Worm (Caenorhabditis elegans) whole organism, late embryonic: ENCODE data around the gene C45G9.11.

Experiments
- C08G9.2 ChIP-seq: sonication (generic microtip); optimal IDR thresholded peaks from 2 replicates; lab custom pipeline; 2016; ENCODE audit warnings: mild to moderate bottlenecking, missing genetic modification characterization, moderate library complexity, missing compliant biosample characterization
- K02D7.2 ChIP-seq: sonication (generic microtip); optimal IDR thresholded peaks from 2 replicates; lab custom pipeline; 2017; ENCODE audit warnings: mild to moderate bottlenecking, missing genetic modification characterization, missing compliant biosample characterization
- K09A11.1 ChIP-seq: sonication (generic microtip); optimal IDR thresholded peaks from 2 replicates; lab custom pipeline; 2017; ENCODE audit warnings: antibody characterized with exemption, mild to moderate bottlenecking, missing genetic modification characterization, missing compliant biosample characterization; ENCODE audit not compliant: insufficient read depth
- T23F11.4 ChIP-seq: fragments of 200-800 bp; sonication (Bioruptor generic); optimal IDR thresholded peaks from 2 replicates; lab custom pipeline; 2018; ENCODE audit warnings: mild to moderate bottlenecking, missing genetic modification characterization, missing compliant biosample characterization
- ahr-1 ChIP-seq: sonication (generic microtip); optimal IDR thresholded peaks from 2 replicates; lab custom pipeline; 2016; ENCODE audit warnings: missing genetic modification characterization, missing compliant biosample characterization
- ama-1 ChIP-seq: fragments of 150-350 bp; optimal IDR thresholded peaks from 2 replicates; lab custom pipeline; 2014
- ceh-14 ChIP-seq: sonication (generic microtip); optimal IDR thresholded peaks from 2 replicates; lab custom pipeline; 2016; ENCODE audit warnings: missing genotype, missing genetic modification characterization, missing compliant biosample characterization
- ceh-18 ChIP-seq: sonication (generic microtip); optimal IDR thresholded peaks from 2 replicates; lab custom pipeline; 2016; ENCODE audit warnings: missing genetic modification characterization, missing compliant biosample characterization
- ceh-19 ChIP-seq: fragments of 200-800 bp; sonication (Bioruptor generic); optimal IDR thresholded peaks from 2 replicates; lab custom pipeline; 2018; ENCODE audit warnings: mild to moderate bottlenecking, missing genetic modification characterization, missing compliant biosample characterization
- ceh-2 ChIP-seq: sonication (generic microtip); optimal IDR thresholded peaks from 2 replicates; lab custom pipeline; 2016; ENCODE audit warnings: missing genotype, missing genetic modification characterization, missing compliant biosample characterization
- ceh-24 ChIP-seq: sonication (generic microtip); optimal IDR thresholded peaks from 2 replicates; lab custom pipeline; 2016; ENCODE audit warnings: mild to moderate bottlenecking, missing genetic modification characterization, missing compliant biosample characterization
- ceh-30 ChIP-seq: fragments of 150-350 bp; optimal IDR thresholded peaks from 2 replicates; lab custom pipeline; 2014; ENCODE audit warnings: missing biosample characterization, missing genetic modification characterization
- ceh-31 ChIP-seq: sonication (generic microtip); optimal IDR thresholded peaks from 2 replicates; lab custom pipeline; 2016; ENCODE audit warnings: missing genetic modification characterization, missing compliant biosample characterization
- ceh-34 ChIP-seq: sonication (generic microtip); optimal IDR thresholded peaks from 2 replicates; lab custom pipeline; 2016; ENCODE audit warnings: mild to moderate bottlenecking, missing genetic modification characterization, missing compliant biosample characterization
- ceh-48 ChIP-seq: sonication (generic microtip); optimal IDR thresholded peaks from 2 replicates; lab custom pipeline; 2016; ENCODE audit warnings: missing genetic modification characterization, inconsistent platforms, missing compliant biosample characterization
- che-1 ChIP-seq: sonication (generic microtip); optimal IDR thresholded peaks from 2 replicates; lab custom pipeline; 2016; ENCODE audit warnings: mild to moderate bottlenecking, missing genetic modification characterization, missing compliant biosample characterization
- dmd-4 ChIP-seq: sonication (generic microtip); optimal IDR thresholded peaks from 2 replicates; lab custom pipeline; 2016; ENCODE audit warnings: borderline replicate concordance, missing genetic modification characterization, missing compliant biosample characterization
- elt-2 ChIP-seq: sonication (generic microtip); optimal IDR thresholded peaks from 2 replicates; lab custom pipeline; 2016; ENCODE audit warnings: missing genetic modification reagents, missing genetic modification characterization, missing compliant biosample characterization
- elt-4 ChIP-seq: sonication (generic microtip); optimal IDR thresholded peaks from 2 replicates; lab custom pipeline; 2016; ENCODE audit warnings: missing genetic modification characterization, missing compliant biosample characterization
- fax-1 ChIP-seq: sonication (generic microtip); optimal IDR thresholded peaks from 2 replicates; lab custom pipeline; 2016; ENCODE audit warnings: missing genotype, missing genetic modification characterization, missing compliant biosample characterization
- fkh-6 ChIP-seq: sonication (generic microtip); optimal IDR thresholded peaks from 2 replicates; lab custom pipeline; 2016; ENCODE audit warnings: missing genetic modification characterization, missing compliant biosample characterization
- gmeb-2 ChIP-seq: sonication (generic microtip); optimal IDR thresholded peaks from 2 replicates; lab custom pipeline; 2016; ENCODE audit warnings: missing genetic modification characterization, inconsistent platforms, missing compliant biosample characterization
- hlh-13 ChIP-seq: fragments of 200-800 bp; sonication (Bioruptor generic); optimal IDR thresholded peaks from 2 replicates; lab custom pipeline; 2018; ENCODE audit warnings: mild to moderate bottlenecking, missing genetic modification characterization, missing compliant biosample characterization
- hlh-15 ChIP-seq: sonication (generic microtip); optimal IDR thresholded peaks from 2 replicates; lab custom pipeline; 2016; ENCODE audit warnings: missing genetic modification characterization, missing compliant biosample characterization
- hlh-6 ChIP-seq: sonication (generic microtip); optimal IDR thresholded peaks from 2 replicates; lab custom pipeline; 2016; ENCODE audit warnings: missing genotype, missing genetic modification characterization, missing compliant biosample characterization
- lim-6 ChIP-seq: sonication (generic microtip); optimal IDR thresholded peaks from 2 replicates; lab custom pipeline; 2016; ENCODE audit warnings: missing genetic modification characterization, missing compliant biosample characterization
- lin-11 ChIP-seq: fragments of 200-800 bp; sonication (Bioruptor generic); optimal IDR thresholded peaks from 2 replicates; lab custom pipeline; 2018; ENCODE audit warnings: mild to moderate bottlenecking, missing genetic modification characterization, missing compliant biosample characterization
- mec-3 ChIP-seq: sonication (generic microtip); optimal IDR thresholded peaks from 2 replicates; lab custom pipeline; 2016; ENCODE audit warnings: borderline replicate concordance, missing genetic modification characterization, missing compliant biosample characterization
- nfya-1 ChIP-seq: sonication (generic microtip); optimal IDR thresholded peaks from 2 replicates; lab custom pipeline; 2017; ENCODE audit warnings: missing genetic modification characterization, mild to moderate bottlenecking, missing compliant biosample characterization, antibody characterized with exemption, moderate library complexity
- nhr-11 ChIP-seq: fragments of 150-350 bp; optimal IDR thresholded peaks from 2 replicates; lab custom pipeline; 2014; ENCODE audit warnings: missing biosample characterization, missing genetic modification characterization
- npax-4 ChIP-seq: sonication (generic microtip); optimal IDR thresholded peaks from 2 replicates; lab custom pipeline; 2016; ENCODE audit warnings: missing genetic modification characterization, missing compliant biosample characterization
- odd-2 ChIP-seq: sonication (generic microtip); optimal IDR thresholded peaks from 2 replicates; lab custom pipeline; 2017; ENCODE audit warnings: antibody characterized with exemption, mild to moderate bottlenecking, missing genetic modification characterization, missing compliant biosample characterization
- pat-9 ChIP-seq: fragments of 200-800 bp; sonication (Bioruptor generic); optimal IDR thresholded peaks from 2 replicates; lab custom pipeline; 2018; ENCODE audit warnings: mild to moderate bottlenecking, missing genetic modification characterization, moderate library complexity, missing compliant biosample characterization
- pha-2 ChIP-seq: sonication (generic microtip); optimal IDR thresholded peaks from 2 replicates; lab custom pipeline; 2017; ENCODE audit warnings: mild to moderate bottlenecking, missing genetic modification characterization, missing compliant biosample characterization
- pha-4 ChIP-seq: fragments of 150-350 bp; optimal IDR thresholded peaks from 2 replicates; lab custom pipeline; 2018; ENCODE audit warnings: missing biosample characterization, missing genetic modification reagents, missing genetic modification characterization
- pqm-1 ChIP-seq: sonication (generic microtip); optimal IDR thresholded peaks from 2 replicates; lab custom pipeline; 2016; ENCODE audit warnings: missing genetic modification characterization, missing compliant biosample characterization
- rnt-1 ChIP-seq: sonication (generic microtip); optimal IDR thresholded peaks from 2 replicates; lab custom pipeline; 2016; ENCODE audit warnings: missing genetic modification characterization, missing compliant biosample characterization
- sdc-2 ChIP-seq: sonication (generic microtip); optimal IDR thresholded peaks from 2 replicates; lab custom pipeline; 2016; ENCODE audit warnings: missing genotype, missing genetic modification characterization, missing compliant biosample characterization
- tbx-7 ChIP-seq: sonication (generic microtip); optimal IDR thresholded peaks from 2 replicates; lab custom pipeline; 2016; ENCODE audit warnings: missing genotype, missing genetic modification characterization, missing compliant biosample characterization
- ttx-3 ChIP-seq: sonication (generic microtip); optimal IDR thresholded peaks from 2 replicates; lab custom pipeline; 2016; ENCODE audit warnings: missing genetic modification reagents, missing genetic modification characterization, missing compliant biosample characterization
- ztf-16 ChIP-seq: sonication (generic microtip); optimal IDR thresholded peaks from 2 replicates; lab custom pipeline; 2017; ENCODE audit warnings: missing genetic modification characterization, missing compliant biosample characterization

C45G9.11 gene

ce11 chrIII:5023642-5024041 is 44.9 kb downstream of the C45G9.11 start:
- TF ChIP-seq elt-4 (tag; lab: Kevin White, UChicago), result no peak
- TF ChIP-seq pat-9 (tag; lab: Kevin White, UChicago), result no peak
- TF ChIP-seq lin-11 (tag; lab: Kevin White, UChicago), result no peak
- no peak for TF ChIP-seq K02D7.2 (tag; lab: Kevin White, UChicago)
- TF ChIP-seq C08G9.2 (tag; lab: Kevin White, UChicago), result no peak
- no peak for TF ChIP-seq ceh-2 (tag; lab: Kevin White, UChicago)
- TF ChIP-seq hlh-13, result no peak
- TF ChIP-seq tbx-7 (tag; lab: Kevin White, UChicago), result no peak
- TF ChIP-seq hlh-6 (tag; lab: Kevin White, UChicago), result no peak
- no peak for TF ChIP-seq hlh-15
- no peak for TF ChIP-seq ceh-30 (tag; lab: Kevin White, UChicago)
- TF ChIP-seq ceh-24, result no peak
- no peak for TF ChIP-seq pha-2 (tag; lab: Kevin White, UChicago)
- TF ChIP-seq pha-4 (tag; lab: Kevin White, UChicago), result no peak
- TF ChIP-seq ceh-31 (tag; lab: Kevin White, UChicago), result no peak
- no peak for TF ChIP-seq nfya-1 (tag; lab: Kevin White, UChicago)
- TF ChIP-seq ceh-48 (tag; lab: Kevin White, UChicago), result no peak
- TF ChIP-seq ceh-18 (tag; lab: Kevin White, UChicago), result no peak
- TF ChIP-seq fkh-6 (tag; lab: Kevin White, UChicago), result no peak

ce11 chrIII:5022964-5023363 is 45.6 kb downstream of the C45G9.11 start, which contains the start of gene R144.13:
Gene R144.13 (plus strand): TSS chrIII:5023264.
- TF ChIP-seq odd-2, result no peak
- TF ChIP-seq mec-3 (tag; lab: Kevin White, UChicago), result no peak
- no peak for TF ChIP-seq T23F11.4 (GFP tag; lab: Kevin White, UChicago)
- no peak for TF ChIP-seq npax-4

- no peak for TF ChIP-seq pqm-1 (tag; lab: Kevin White, UChicago)
- no peak for TF ChIP-seq T23F11.4 (GFP tag; lab: Kevin White, UChicago)
- TF ChIP-seq nhr-11 (tag; lab: Kevin White, UChicago), result no peak
- no peak for TF ChIP-seq elt-2 (tag; lab: Kevin White, UChicago)
- no peak for TF ChIP-seq che-1 (tag; lab: Kevin White, UChicago)
- TF ChIP-seq ttx-3 (tag; lab: Kevin White, UChicago), result no peak
- no peak for TF ChIP-seq ahr-1 (tag; lab: Kevin White, UChicago)
- TF ChIP-seq odd-2, result no peak
- no peak for TF ChIP-seq sdc-2 (tag; lab: Kevin White, UChicago)
- TF ChIP-seq pha-2 (tag; lab: Kevin White, UChicago), result no peak
- no peak for TF ChIP-seq lin-11 (tag; lab: Kevin White, UChicago)
- no peak for TF ChIP-seq ama-1 (lab: Kevin White, UChicago)
- no peak for TF ChIP-seq ceh-14 (tag; lab: Kevin White, UChicago)
- no peak for TF ChIP-seq ztf-16
- TF ChIP-seq ceh-19 (GFP tag; lab: Kevin White, UChicago), result no peak
- TF ChIP-seq gmeb-2, result no peak
- TF ChIP-seq ceh-2 (tag; lab: Kevin White, UChicago), result no peak
- no peak for TF ChIP-seq fax-1 (tag; lab: Kevin White, UChicago)
- no peak for TF ChIP-seq K09A11.1 (tag; lab: Kevin White, UChicago)
- TF ChIP-seq, all 69 proteins: peak for 0
These were observed 46.8 kb downstream of the C45G9.11 start, which contains the start of gene R144.3 for ce11 chrIII:5021689-5022088. Gene R144.3 (plus strand): TSS chrIII:5021989.

- TF ChIP-seq rnt-1 (tag; lab: Kevin White, UChicago) (no peak), hlh-13 (no peak), lim-6 (tag; lab: Kevin White, UChicago) (no peak), T23F11.4 (GFP tag; lab: Kevin White, UChicago) (no peak), ceh-34 (tag; lab: Kevin White, UChicago) (no peak), pqm-1 (tag; lab: Kevin White, UChicago) (no peak), npax-4 (no peak), odd-2 (no peak), dmd-4 (tag; lab: Kevin White, UChicago) (no peak)
These were observed 47.6 kb downstream of the C45G9.11 start, which contains the start of gene mdt-11 for ce11 chrIII:5020924-5021323. Gene mdt-11 (plus strand): TSS chrIII:5021224.
